Worm (Caenorhabditis elegans) whole organism, L4 larva: ENCODE data around the gene srj-18.

Source experiments
- F10B5.3 ChIP-seq: sonication (generic microtip); optimal IDR thresholded peaks from 2 replicates; lab custom pipeline; 2016; ENCODE audit warnings: mild to moderate bottlenecking, missing genetic modification characterization, missing compliant biosample characterization
- F26F4.8 ChIP-seq: fragments of 200-800 bp; sonication (Bioruptor generic); conservative IDR thresholded peaks from 2 replicates; pipeline ENCODE4 v1.3.6; 2022; ENCODE audit warnings: missing genetic modification characterization, missing compliant biosample characterization
- F44E2.7 ChIP-seq: fragments of 200-800 bp; sonication (Bioruptor generic); IDR thresholded peaks from 2 replicates; pipeline ENCODE4 v2.1.2; 2022; ENCODE audit warnings: missing genetic modification characterization, missing compliant biosample characterization
- F49E8.2 ChIP-seq: sonication (generic microtip); optimal IDR thresholded peaks from 2 replicates; lab custom pipeline; 2016; ENCODE audit warnings: missing compliant biosample characterization, mild to moderate bottlenecking, missing genetic modification characterization, borderline replicate concordance
- Y5F2A.4 ChIP-seq: fragments of 200-800 bp; sonication (Bioruptor generic); optimal IDR thresholded peaks from 2 replicates; lab custom pipeline; 2018; ENCODE audit warnings: mild to moderate bottlenecking, missing genetic modification characterization, missing compliant biosample characterization
- ZK546.5 ChIP-seq, 2 experiments: sonication (generic microtip); optimal IDR thresholded peaks; 2 replicates each; lab custom pipeline; 2017; ENCODE audit warnings: missing biosample characterization in 2 of 2, missing genetic modification characterization in 2 of 2
- aha-1 ChIP-seq: fragments of 150-350 bp; peaks from one replicate; lab custom pipeline; 2014; ENCODE audit warnings: missing biosample characterization, missing genetic modification characterization
- attf-4 ChIP-seq: sonication (generic microtip); optimal IDR thresholded peaks from 3 replicates; lab custom pipeline; 2017; ENCODE audit warnings: missing biosample characterization, missing genetic modification characterization
- ceh-28 ChIP-seq: fragments of 150-350 bp; optimal IDR thresholded peaks from 2 replicates; lab custom pipeline; 2014; ENCODE audit warnings: missing biosample characterization, missing genetic modification reagents, missing genetic modification characterization
- ceh-32 ChIP-seq: sonication (generic microtip); optimal IDR thresholded peaks from 2 replicates; lab custom pipeline; 2016; ENCODE audit warnings: mild to moderate bottlenecking, missing genetic modification characterization, missing compliant biosample characterization; ENCODE audit not compliant: poor library complexity
- ceh-44 ChIP-seq: fragments of 200-800 bp; sonication (Bioruptor generic); IDR thresholded peaks from 2 replicates; pipeline ENCODE4 v1.3.6; 2022; ENCODE audit warnings: missing genetic modification reagents, missing genetic modification characterization, missing compliant biosample characterization
- ceh-62 ChIP-seq: sonication (generic microtip); optimal IDR thresholded peaks from 2 replicates; lab custom pipeline; 2017; ENCODE audit warnings: missing biosample characterization, missing genetic modification characterization
- ceh-82 ChIP-seq: sonication (generic microtip); optimal IDR thresholded peaks from 2 replicates; lab custom pipeline; 2017; ENCODE audit warnings: missing biosample characterization, missing genetic modification characterization
- daf-16 ChIP-seq, 3 experiments: sonication (generic microtip); optimal IDR thresholded peaks; 2 replicates each; lab custom pipeline; 2016 to 2017; ENCODE audit warnings: missing genetic modification characterization in 3 of 3, missing genetic modification reagents in 3 of 3, mild to moderate bottlenecking in 2 of 3, missing compliant biosample characterization in 2 of 3, missing biosample characterization in 1 of 3, moderate library complexity in 1 of 3
- dmd-6 ChIP-seq: fragments of 200-800 bp; sonication (Bioruptor generic); IDR thresholded peaks from 2 replicates; pipeline ENCODE4 v1.3.6; 2022; ENCODE audit warnings: missing genetic modification reagents, missing genetic modification characterization, missing compliant biosample characterization
- dmd-9 ChIP-seq: fragments of 200-800 bp; sonication (Bioruptor generic); IDR thresholded peaks from 2 replicates; pipeline ENCODE4 v1.3.6; 2022; ENCODE audit warnings: missing genetic modification reagents, missing genetic modification characterization, missing compliant biosample characterization
- egl-43 ChIP-seq: fragments of 200-800 bp; sonication (Bioruptor generic); IDR thresholded peaks from 2 replicates; pipeline ENCODE4 v1.3.6; 2022; ENCODE audit warnings: missing genetic modification reagents, missing genetic modification characterization, missing compliant biosample characterization
- gei-8 ChIP-seq: fragments of 200-800 bp; sonication (Bioruptor generic); optimal IDR thresholded peaks from 2 replicates; lab custom pipeline; 2018; ENCODE audit warnings: mild to moderate bottlenecking, missing genetic modification characterization, missing compliant biosample characterization
- hlh-11 ChIP-seq: fragments of 200-800 bp; sonication (Bioruptor generic); optimal IDR thresholded peaks from 2 replicates; lab custom pipeline; 2018; ENCODE audit warnings: mild to moderate bottlenecking, missing genetic modification characterization, missing compliant biosample characterization
- lin-1 ChIP-seq: fragments of 200-800 bp; sonication (Bioruptor generic); IDR thresholded peaks from 2 replicates; pipeline ENCODE4 v1.3.6; 2022; ENCODE audit warnings: missing genetic modification reagents, missing genetic modification characterization, missing compliant biosample characterization
- madf-9 ChIP-seq: fragments of 200-800 bp; sonication (Bioruptor generic); conservative IDR thresholded peaks from 2 replicates; pipeline ENCODE4 v1.3.6; 2022; ENCODE audit warnings: missing genetic modification reagents, missing genetic modification characterization, missing compliant biosample characterization
- nhr-102 ChIP-seq: sonication (generic microtip); optimal IDR thresholded peaks from 2 replicates; lab custom pipeline; 2016; ENCODE audit warnings: mild to moderate bottlenecking, missing genetic modification characterization, moderate library complexity, missing compliant biosample characterization
- nhr-111 ChIP-seq: fragments of 200-800 bp; sonication (Bioruptor generic); optimal IDR thresholded peaks from 2 replicates; lab custom pipeline; 2018; ENCODE audit warnings: mild to moderate bottlenecking, missing genetic modification characterization, missing compliant biosample characterization
- nhr-25 ChIP-seq: sonication (generic microtip); optimal IDR thresholded peaks from 2 replicates; lab custom pipeline; 2017; ENCODE audit warnings: missing genetic modification characterization, mild to moderate bottlenecking, missing compliant biosample characterization, antibody characterized with exemption, moderate library complexity, borderline replicate concordance; ENCODE audit not compliant: insufficient read depth
- nhr-28 ChIP-seq: fragments of 150-350 bp; optimal IDR thresholded peaks from 2 replicates; lab custom pipeline; 2014; ENCODE audit warnings: missing biosample characterization, missing genetic modification characterization
- nhr-42 ChIP-seq: fragments of 200-800 bp; sonication (Bioruptor generic); IDR thresholded peaks from 2 replicates; pipeline ENCODE4 v1.3.6; 2022; ENCODE audit warnings: missing genetic modification characterization, missing compliant biosample characterization
- nhr-77 ChIP-seq: fragments of 150-350 bp; optimal IDR thresholded peaks from 2 replicates; lab custom pipeline; 2014; ENCODE audit warnings: missing biosample characterization, missing genetic modification characterization
- pha-4 ChIP-seq, 2 experiments: fragments of 150-350 bp in 1 of 2; fragments of 200-800 bp in 1 of 2; sonication (Bioruptor generic) in 1 of 2; IDR thresholded peaks in 1 of 2; optimal IDR thresholded peaks in 1 of 2; 2 replicates each; pipeline versions ENCODE4 v1.3.6 to Lab custom; 2014 to 2022; ENCODE audit warnings: missing genetic modification characterization in 2 of 2, missing genetic modification reagents in 2 of 2, missing biosample characterization in 1 of 2, missing compliant biosample characterization in 1 of 2
- php-3 ChIP-seq: fragments of 200-800 bp; sonication (Bioruptor generic); IDR thresholded peaks from 2 replicates; pipeline ENCODE4 v1.3.6; 2022; ENCODE audit warnings: missing genetic modification reagents, missing genetic modification characterization, missing compliant biosample characterization
- pqm-1 ChIP-seq: sonication (generic microtip); optimal IDR thresholded peaks from 2 replicates; lab custom pipeline; 2017; ENCODE audit warnings: missing biosample characterization, missing genetic modification characterization
- set-16 ChIP-seq: fragments of 200-800 bp; sonication (Bioruptor generic); IDR thresholded peaks from 2 replicates; pipeline ENCODE4 v1.3.6; 2022; ENCODE audit warnings: missing genetic modification reagents, missing genetic modification characterization, missing compliant biosample characterization
- snpc-1.2 ChIP-seq: fragments of 200-800 bp; sonication (Bioruptor generic); IDR thresholded peaks from 2 replicates; pipeline ENCODE4 v1.3.6; 2022; ENCODE audit warnings: missing genetic modification reagents, missing genetic modification characterization, missing compliant biosample characterization
- spr-1 ChIP-seq: sonication (generic microtip); optimal IDR thresholded peaks from 2 replicates; lab custom pipeline; 2016; ENCODE audit warnings: mild to moderate bottlenecking, missing genetic modification characterization, missing compliant biosample characterization
- vab-7 ChIP-seq: fragments of 200-800 bp; sonication (Bioruptor generic); IDR thresholded peaks from 2 replicates; pipeline ENCODE4 v1.3.6; 2022; ENCODE audit warnings: missing genetic modification reagents, missing genetic modification characterization, missing compliant biosample characterization
- zag-1 ChIP-seq: fragments of 150-350 bp; optimal IDR thresholded peaks from 2 replicates; lab custom pipeline; 2014; ENCODE audit warnings: missing biosample characterization, missing genetic modification characterization
- zfp-2 ChIP-seq: sonication (generic microtip); optimal IDR thresholded peaks from 2 replicates; lab custom pipeline; 2016; ENCODE audit warnings: mild to moderate bottlenecking, missing genetic modification characterization, missing compliant biosample characterization
- zip-11 ChIP-seq: fragments of 200-800 bp; sonication (Bioruptor generic); IDR thresholded peaks from 2 replicates; pipeline ENCODE4 v1.3.6; 2022; ENCODE audit warnings: missing genetic modification characterization, missing compliant biosample characterization
- ztf-7 ChIP-seq: fragments of 150-350 bp; optimal IDR thresholded peaks from 2 replicates; lab custom pipeline; 2014; ENCODE audit warnings: missing biosample characterization, missing genetic modification characterization

The srj-18 gene

DNA sequence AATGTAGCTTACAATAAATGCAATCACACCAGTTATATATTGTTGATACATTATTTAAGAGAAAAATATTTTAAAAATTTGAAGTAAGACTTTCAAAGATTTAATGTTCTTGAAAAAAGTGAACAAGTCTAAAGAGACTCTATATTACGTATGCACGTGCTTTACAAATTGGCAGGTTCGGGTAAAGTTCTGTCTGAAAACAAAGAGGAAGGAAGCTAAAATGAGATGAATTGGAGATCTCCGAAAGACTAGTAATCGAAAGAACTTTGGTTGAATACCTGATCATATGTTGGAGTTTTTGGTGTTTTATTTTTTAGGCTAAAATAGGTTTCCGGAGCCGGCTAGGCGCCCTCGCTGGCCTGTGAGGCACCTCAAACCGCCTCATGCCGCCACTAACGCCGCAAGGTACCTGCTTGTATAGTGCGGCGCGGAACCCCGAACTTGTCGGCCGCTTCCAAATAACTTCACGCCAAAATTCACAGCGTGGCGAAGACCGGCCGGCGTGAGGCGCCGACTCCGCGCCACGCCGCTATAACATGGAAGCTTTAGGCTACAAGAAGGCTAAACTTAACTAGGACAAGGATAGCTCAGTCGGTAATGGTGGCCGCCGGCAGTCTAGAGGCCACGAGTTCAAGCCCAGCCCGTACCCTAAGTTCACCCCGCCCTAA lies 16.8 kb upstream of the srj-18 start, which contains the start of gene srx-28:
srx-28 (minus strand) TSS at position 51 of the 668 bp plus-strand sequence.
- TF ChIP-seq php-3 (GFP tag; lab: Robert Waterston, UW) (no peak), set-16 (GFP tag; lab: Robert Waterston, UW) (peak; percentile 86), dmd-9 (GFP tag; lab: Robert Waterston, UW) (0 out of 2 replicates have a peak, but pooled peaks have one; percentile 48), aha-1 (tag; lab: Kevin White, UChicago) (peak; percentile 37), attf-4 (tag; lab: Kevin White, UChicago) (no peak)

DNA sequence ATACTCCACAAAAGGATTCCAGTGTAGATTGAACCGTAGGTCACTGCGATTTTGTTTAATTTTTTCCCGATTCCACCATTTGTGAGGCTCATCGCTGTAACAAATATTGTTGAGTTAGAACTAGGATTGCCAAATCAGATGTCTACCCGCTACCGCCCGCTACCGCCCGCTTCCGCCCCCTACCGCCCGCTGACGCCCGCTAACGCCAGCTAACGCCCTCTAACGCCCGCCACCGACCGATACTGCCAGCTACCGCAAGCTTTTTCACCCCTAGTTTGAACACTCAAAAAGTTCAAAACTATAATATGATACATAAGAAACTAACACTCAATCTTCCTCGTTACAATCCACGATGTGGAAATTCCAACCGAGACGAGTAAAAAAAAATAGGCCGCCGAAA lies 15.7 kb upstream of the srj-18 start:
- TF ChIP-seq set-16 (GFP tag; lab: Robert Waterston, UW) (peak; percentile 55), ceh-44 (GFP tag; lab: Robert Waterston, UW) (0 out of 2 replicates have a peak, but pooled peaks have one; percentile 8), nhr-42 (GFP tag; lab: Robert Waterston, UW) (no peak), F26F4.8 (GFP tag; lab: Robert Waterston, UW) (0 out of 2 replicates have a peak, but pooled peaks have one; percentile 32)

ce11 chrV:2759456-2759855 lies 14.7 kb upstream of the srj-18 start, which contains the start of gene srg-58:
Gene srg-58 (minus strand): TSS chrV:2759556.
- no peak for TF ChIP-seq snpc-1.2 (GFP tag; lab: Robert Waterston, UW)
- TF ChIP-seq nhr-111 (GFP tag; lab: Kevin White, UChicago) = no peak
- no peak for TF ChIP-seq lin-1 (GFP tag; lab: Robert Waterston, UW)
- no peak for TF ChIP-seq madf-9 (GFP tag; lab: Robert Waterston, UW)
- no peak for TF ChIP-seq zfp-2
- TF ChIP-seq vab-7 (GFP tag; lab: Robert Waterston, UW) = no peak
- TF ChIP-seq ztf-7 (tag; lab: Kevin White, UChicago) = no peak
- no peak for TF ChIP-seq ceh-28
- no peak for TF ChIP-seq spr-1 (tag; lab: Kevin White, UChicago)

DNA sequence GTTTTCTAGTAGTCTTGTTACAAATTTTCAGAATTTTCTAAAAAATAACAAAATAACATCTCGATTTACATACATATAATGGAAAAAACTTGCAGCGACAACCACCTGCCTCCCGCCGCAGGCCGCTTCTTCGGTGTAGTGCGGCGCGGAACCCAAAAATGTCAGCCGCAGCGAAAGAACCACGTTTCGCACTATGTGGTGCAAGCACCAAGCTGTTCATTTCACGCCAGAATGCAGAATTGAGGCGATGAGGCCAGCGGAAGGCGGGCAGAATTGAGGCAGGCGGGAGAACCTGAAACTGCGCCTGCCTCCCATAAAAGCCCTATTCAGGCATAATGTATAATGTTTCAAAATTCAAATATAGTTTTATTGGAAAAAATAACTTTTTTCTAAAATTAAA lies 12.7 kb upstream of the srj-18 start:
- no peak for TF ChIP-seq pha-4 (GFP tag; IDR thresholded peaks at IDR 0.05; lab: Robert Waterston, UW)
- TF ChIP-seq pha-4 (tag; optimal IDR thresholded peaks at IDR 0.05; lab: Kevin White, UChicago) = no peak
- no peak for TF ChIP-seq nhr-102 (tag; lab: Kevin White, UChicago)
- peak; percentile 66 for TF ChIP-seq set-16 (GFP tag; lab: Robert Waterston, UW)
- no peak for TF ChIP-seq F10B5.3 (tag; lab: Kevin White, UChicago)
- TF ChIP-seq, all 104 proteins: peak for 1

- TF ChIP-seq F44E2.7 (GFP tag; lab: Robert Waterston, UW) (no peak), zag-1 (tag; lab: Kevin White, UChicago) (no peak), egl-43 (no peak), nhr-28 (tag; lab: Kevin White, UChicago) (peak; percentile 54), ceh-28 (no peak)
Measured at ce11 chrV:2763105-2763504, 11.0 kb upstream of the srj-18 start, which contains the start of gene R05D8.7. Gene R05D8.7 (minus strand): TSS chrV:2763208.

DNA sequence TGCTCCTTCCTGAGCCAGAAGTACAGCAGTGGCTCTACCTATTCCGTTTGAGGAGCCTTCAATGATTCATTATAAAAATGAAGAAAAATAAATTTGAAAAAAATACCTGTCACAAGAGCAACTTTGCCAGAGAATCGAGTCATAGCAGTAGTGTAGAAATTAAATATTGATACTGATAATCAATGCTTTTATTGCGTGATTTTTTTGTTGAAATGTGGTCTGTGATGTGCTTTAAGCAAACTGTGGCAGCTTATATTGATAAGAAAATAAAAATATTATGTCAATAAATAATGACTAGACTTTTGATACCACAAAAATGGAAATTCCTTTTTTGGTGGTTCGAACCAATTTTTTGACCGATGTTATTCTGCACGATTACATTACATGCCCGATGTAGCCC lies 9.1 kb upstream of the srj-18 start, which contains the start of gene dhs-14:
dhs-14 (minus strand) TSS at position 149 of the 400 bp plus-strand sequence.
- no peak for TF ChIP-seq zip-11
- TF ChIP-seq nhr-42 (GFP tag; lab: Robert Waterston, UW) = no peak
- TF ChIP-seq hlh-11 (tag; lab: Kevin White, UChicago) = peak; percentile 25
- no peak for TF ChIP-seq nhr-25 (tag; lab: Kevin White, UChicago)
- no peak for TF ChIP-seq ceh-62 (tag; lab: Kevin White, UChicago)
- peak; percentile 71 for TF ChIP-seq dmd-6 (GFP tag; lab: Robert Waterston, UW)
- TF ChIP-seq pqm-1 = peak; percentile 65
- no peak for TF ChIP-seq ZK546.5 (tag; optimal IDR thresholded peaks at IDR 0.05; lab: Kevin White, UChicago)
- TF ChIP-seq php-3 (GFP tag; lab: Robert Waterston, UW) = 0 out of 2 replicates have a peak, but pooled peaks have one; percentile 11
- no peak for TF ChIP-seq daf-16 (GFP tag; optimal IDR thresholded peaks at IDR 0.05; lab: Kevin White, UChicago)
- TF ChIP-seq daf-16 (tag; optimal IDR thresholded peaks at IDR 0.05; lab: Kevin White, UChicago) = peak; percentile 76
- TF ChIP-seq gei-8 = no peak
- no peak for TF ChIP-seq ztf-7 (tag; lab: Kevin White, UChicago)
- TF ChIP-seq F49E8.2 = no peak
- peak; percentile 92 for TF ChIP-seq nhr-28 (tag; lab: Kevin White, UChicago)
- no peak for TF ChIP-seq ceh-32 (tag; lab: Kevin White, UChicago)
- no peak for TF ChIP-seq dmd-9 (GFP tag; lab: Robert Waterston, UW)
- no peak for TF ChIP-seq Y5F2A.4 (GFP tag; lab: Kevin White, UChicago)
- TF ChIP-seq ceh-82 (tag; lab: Kevin White, UChicago) = no peak
- no peak for TF ChIP-seq set-16 (GFP tag; lab: Robert Waterston, UW)
- peak; percentile 81 for TF ChIP-seq nhr-77 (tag; lab: Kevin White, UChicago)
